Worm (Caenorhabditis elegans): Measurements from ENCODE around the gene nlp-47.

DNA sequence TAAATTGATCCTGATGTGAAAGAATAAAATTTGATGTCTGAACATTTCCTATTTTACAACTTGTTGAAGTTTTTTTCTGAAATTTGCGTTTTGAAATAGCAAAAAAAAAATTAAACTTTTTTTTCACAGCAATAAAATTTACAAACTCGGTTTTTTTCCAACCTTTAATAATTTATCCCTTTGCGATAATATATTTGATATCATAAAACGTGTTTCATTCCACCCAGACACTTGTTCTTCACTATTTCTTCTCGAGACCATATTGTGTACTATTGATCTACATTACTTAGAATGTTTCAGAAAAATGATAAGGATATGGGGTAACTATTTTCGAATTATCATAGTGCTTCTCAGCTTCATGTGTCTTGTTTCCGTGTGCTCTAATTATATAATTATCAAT, 35.5 kb downstream of the nlp-47 start, which contains the start of gene Y4C6B.4:
- TF ChIP-seq sma-9 (GFP tag; optimal IDR thresholded peaks at IDR 0.05) (no peak), sma-9 (tag; optimal IDR thresholded peaks at IDR 0.05) (no peak), elt-3 (tag; optimal IDR thresholded peaks at IDR 0.05) (no peak), unc-55 (GFP tag; optimal IDR thresholded peaks at IDR 0.05) (no peak), snpc-4 (tag; optimal IDR thresholded peaks at IDR 0.05) (no peak), lin-39 (tag; optimal IDR thresholded peaks at IDR 0.05) (no peak), nhr-11 (tag; optimal IDR thresholded peaks at IDR 0.05) (no peak), blmp-1 (tag; optimal IDR thresholded peaks at IDR 0.05; ENCODE audit: insufficient read depth) (no peak), fos-1 (tag; optimal IDR thresholded peaks at IDR 0.05) (no peak), nhr-10 (tag; optimal IDR thresholded peaks at IDR 0.05) (no peak)
